Fruit fly (Drosophila melanogaster): ENCODE measurements around the gene ed.

Gene ed

DNA sequence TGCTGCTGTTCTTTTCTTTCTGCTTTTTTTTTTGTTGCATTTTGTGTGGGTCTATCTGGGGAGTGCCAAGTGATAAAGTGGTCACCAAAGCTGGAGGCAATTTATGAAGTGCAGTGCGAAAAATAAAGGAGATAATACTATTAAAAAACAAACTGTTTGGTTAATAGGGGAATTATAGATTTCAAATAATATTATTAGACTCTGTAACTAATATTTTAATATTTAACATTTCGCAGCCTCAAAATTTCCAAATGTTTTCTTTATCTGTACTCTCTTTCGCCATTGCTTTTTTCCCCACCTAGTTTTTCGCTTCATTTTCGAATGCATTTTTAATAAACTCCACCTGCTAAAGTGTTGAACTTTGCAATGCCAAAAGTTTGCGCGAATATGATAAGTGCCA lies 34.0 kb downstream of the ed start (continued):
- TF ChIP-seq Sox15 (GFP tag; optimal IDR thresholded peaks at IDR 0.05) (no peak), vri (GFP tag; optimal IDR thresholded peaks at IDR 0.05) (no peak), CG6854 (GFP tag; optimal IDR thresholded peaks at IDR 0.05) (no peak), fd85E (GFP tag; optimal IDR thresholded peaks at IDR 0.05) (no peak), achi (GFP tag; optimal IDR thresholded peaks at IDR 0.05) (peak; percentile 65), acj6 (GFP tag; optimal IDR thresholded peaks at IDR 0.05) (peak; percentile 34), Blimp-1 (GFP tag; optimal IDR thresholded peaks at IDR 0.05) (no peak)

DNA sequence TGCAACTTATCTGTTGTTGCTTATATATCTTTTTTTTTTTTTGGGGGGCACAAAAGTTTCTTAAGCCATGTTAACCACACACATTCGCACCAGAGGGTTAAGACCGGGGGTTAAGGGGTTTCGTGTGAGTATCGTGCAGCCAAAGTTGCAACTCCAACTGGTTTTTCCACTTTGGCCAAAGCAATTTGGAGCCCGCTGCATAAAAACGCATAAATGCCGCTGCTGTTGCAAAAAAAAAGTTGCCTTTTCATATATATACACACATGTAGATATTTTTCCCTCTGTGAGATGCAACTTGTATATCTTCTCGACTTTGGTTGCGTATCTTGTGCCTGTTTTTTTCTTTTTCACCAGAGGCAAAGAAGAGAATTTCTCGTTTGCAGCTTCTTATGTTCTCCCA lies 37.9 kb downstream of the ed start:
- TF ChIP-seq CG6276 (GFP tag; optimal IDR thresholded peaks at IDR 0.05) (peak; percentile 3), fkh (GFP tag; optimal IDR thresholded peaks at IDR 0.05) (no peak), Gug (GFP tag; IDR thresholded peaks at IDR 0.05) (no peak), CG6163 (GFP tag; IDR thresholded peaks at IDR 0.05) (peak; percentile 18; the same call in 1 of the 3 replicates), CG15336 (GFP tag; IDR thresholded peaks at IDR 0.05) (peak; percentile 47; the same call in 1 of the 2 replicates), dsx (GFP tag; optimal IDR thresholded peaks at IDR 0.05; ENCODE audit: poor library complexity, severe bottlenecking) (peak; percentile 35), ss (GFP tag; optimal IDR thresholded peaks at IDR 0.05) (peak in 1 of 2 experiments; percentile 34), eg (GFP tag; IDR thresholded peaks at IDR 0.05) (0 out of 3 replicates have a peak, but pooled peaks have one; percentile 23), Sox15 (GFP tag; optimal IDR thresholded peaks at IDR 0.05) (no peak), Blimp-1 (GFP tag; optimal IDR thresholded peaks at IDR 0.05) (no peak), Lpt (GFP tag; optimal IDR thresholded peaks at IDR 0.05) (peak; percentile 62), Sox14 (GFP tag; optimal IDR thresholded peaks at IDR 0.05) (no peak), CG11294 (GFP tag; IDR thresholded peaks at IDR 0.05) (no peak), Eip78C (GFP tag) (peak; percentile 68), CG11762 (GFP tag; optimal IDR thresholded peaks at IDR 0.05; ENCODE audit: insufficient read depth) (no peak)

DNA sequence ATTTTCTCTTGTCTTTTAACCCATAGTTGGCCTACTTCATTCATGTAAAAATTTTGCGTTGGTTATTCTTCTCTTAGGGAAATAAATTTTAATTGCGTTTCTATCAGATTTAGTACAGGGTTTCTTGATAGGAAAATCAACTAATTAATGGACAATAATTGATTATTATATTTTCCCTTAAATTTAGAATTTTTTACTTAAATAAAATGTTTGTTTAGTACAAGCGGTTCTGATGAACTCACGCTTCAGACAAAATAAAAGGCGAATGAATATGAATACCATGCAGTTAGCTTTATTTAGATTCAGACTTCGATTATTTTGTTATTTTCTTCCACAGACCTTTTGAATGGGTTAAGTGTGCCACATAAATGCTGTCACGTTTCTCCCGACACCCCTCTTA lies 38.4 kb downstream of the ed start:
- TF ChIP-seq Eip78C (GFP tag) (peak; percentile 65), svp (GFP tag) (peak; percentile 53), CG6163 (GFP tag; IDR thresholded peaks at IDR 0.05) (no peak), Eip75B (GFP tag; optimal IDR thresholded peaks at IDR 0.05) (no peak), lz (GFP tag; optimal IDR thresholded peaks at IDR 0.05) (peak; percentile 61), CG6808 (GFP tag; optimal IDR thresholded peaks at IDR 0.05) (peak; percentile 18), Ets21C (GFP tag; optimal IDR thresholded peaks at IDR 0.05) (peak; percentile 57), fd85E (GFP tag; optimal IDR thresholded peaks at IDR 0.05) (no peak), CG8632 (GFP tag; optimal IDR thresholded peaks at IDR 0.05) (peak; percentile 30), fd59A (GFP tag; optimal IDR thresholded peaks at IDR 0.05) (peak; percentile 46), CG4318 (GFP tag; optimal IDR thresholded peaks at IDR 0.05) (peak; percentile 9), CG11762 (GFP tag; optimal IDR thresholded peaks at IDR 0.05; ENCODE audit: insufficient read depth) (no peak), CG3032 (tag; optimal IDR thresholded peaks at IDR 0.05) (peak; percentile 45), fkh (GFP tag; optimal IDR thresholded peaks at IDR 0.05) (no peak), pdm3 (GFP tag; optimal IDR thresholded peaks at IDR 0.05) (peak; percentile 65), Hr39 (GFP tag; optimal IDR thresholded peaks at IDR 0.05) (peak; percentile 24), CG6792 (GFP tag; optimal IDR thresholded peaks at IDR 0.05) (peak; percentile 10), CG10669 (GFP tag; optimal IDR thresholded peaks at IDR 0.05) (peak; percentile 10), net (GFP tag; optimal IDR thresholded peaks at IDR 0.05) (no peak), CG9139 (GFP tag; optimal IDR thresholded peaks at IDR 0.05) (no peak), Smox (GFP tag; optimal IDR thresholded peaks at IDR 0.05) (peak; percentile 69), CG15336 (GFP tag; IDR thresholded peaks at IDR 0.05) (no peak), vri (GFP tag; optimal IDR thresholded peaks at IDR 0.05) (no peak), CG34406 (GFP tag; optimal IDR thresholded peaks at IDR 0.05) (peak; percentile 36), CG6854 (GFP tag; optimal IDR thresholded peaks at IDR 0.05) (no peak), achi (GFP tag; optimal IDR thresholded peaks at IDR 0.05) (peak; percentile 18), CG11902 (GFP tag; optimal IDR thresholded peaks at IDR 0.05) (no peak), spab (GFP tag; optimal IDR thresholded peaks at IDR 0.05) (no peak), CG10631 (GFP tag; optimal IDR thresholded peaks at IDR 0.05) (peak; percentile 36), ss (GFP tag; optimal IDR thresholded peaks at IDR 0.05) (no peak), CG32006 (GFP tag; optimal IDR thresholded peaks at IDR 0.05) (peak; percentile 40), CG6276 (GFP tag; optimal IDR thresholded peaks at IDR 0.05) (no peak), CG8119 (GFP tag; IDR thresholded peaks at IDR 0.05) (no peak; the same call in 2 of the 3 replicates), Sox15 (GFP tag; optimal IDR thresholded peaks at IDR 0.05) (no peak), Lpt (GFP tag; optimal IDR thresholded peaks at IDR 0.05) (no peak), dsx (GFP tag; optimal IDR thresholded peaks at IDR 0.05; ENCODE audit: poor library complexity, severe bottlenecking) (no peak), dac (GFP tag; optimal IDR thresholded peaks at IDR 0.05) (no peak), Eip93F (GFP tag; optimal IDR thresholded peaks at IDR 0.05) (no peak), cyc (GFP tag; optimal IDR thresholded peaks at IDR 0.05) (no peak), CG3919 (GFP tag; optimal IDR thresholded peaks at IDR 0.05) (no peak)

Data from whole organism, prepupa.